Worm (Caenorhabditis elegans): Measurements from ENCODE around the gene ZK813.6.

ZK813.6 gene

ce11 chrX:3451122-3451521 lies 26.5 kb downstream of the ZK813.6 start, which contains the start of gene ZK813.5:
TSS of gene ZK813.5 (minus strand) at chrX:3451222.
- no peak for TF ChIP-seq ZK546.5 (tag; optimal IDR thresholded peaks at IDR 0.05)
- TF ChIP-seq unc-62 (GFP tag; optimal IDR thresholded peaks at IDR 0.05 in 1 of 2): peak in 1 of 2 experiments; percentile 15
- TF ChIP-seq unc-62 (tag; optimal IDR thresholded peaks at IDR 0.05): no peak

DNA sequence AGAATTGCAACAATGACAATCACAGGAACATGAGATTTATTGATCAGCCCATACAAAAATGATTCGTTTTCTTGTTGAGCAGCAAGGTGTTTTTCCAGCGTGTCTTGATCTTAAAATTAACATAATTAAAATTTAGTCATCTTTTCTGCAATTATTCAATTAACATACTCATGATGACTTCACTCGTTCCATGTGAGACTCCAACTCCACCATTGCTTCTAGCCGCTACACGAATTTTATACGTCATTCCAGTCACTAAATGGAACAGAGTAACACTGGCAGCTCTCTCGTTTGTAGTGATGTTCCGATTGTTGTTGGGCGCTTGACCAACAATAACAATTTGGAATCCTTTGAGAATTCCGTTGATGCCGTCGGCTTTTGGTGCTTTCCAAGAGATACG lies 29.3 kb downstream of the ZK813.6 start:
- TF ChIP-seq unc-62 (GFP tag; optimal IDR thresholded peaks at IDR 0.05 in 1 of 2) (peak in 1 of 2 experiments; percentile 90), unc-62 (tag; optimal IDR thresholded peaks at IDR 0.05) (no peak), nhr-11 (tag; optimal IDR thresholded peaks at IDR 0.05) (no peak), madf-9 (GFP tag; conservative IDR thresholded peaks at IDR 0.05) (no peak), dve-1 (tag; optimal IDR thresholded peaks at IDR 0.05; ENCODE audit: insufficient read depth) (no peak), sdz-12 (GFP tag; optimal IDR thresholded peaks at IDR 0.05) (no peak)

- TF ChIP-seq snpc-4 (tag; optimal IDR thresholded peaks at IDR 0.05) (no peak), saeg-2 (GFP tag; IDR thresholded peaks at IDR 0.05) (no peak), daf-16 (GFP tag; optimal IDR thresholded peaks at IDR 0.05) (peak in 1 of 2 experiments; percentile 66), daf-16 (tag; optimal IDR thresholded peaks at IDR 0.05) (no peak), ces-1 (GFP tag; optimal IDR thresholded peaks at IDR 0.05) (no peak), daf-8 (GFP tag; IDR thresholded peaks at IDR 0.05) (no peak), hlh-11 (tag; optimal IDR thresholded peaks at IDR 0.05) (peak; percentile 38), zfp-2 (tag; optimal IDR thresholded peaks at IDR 0.05) (no peak), nhr-41 (GFP tag; IDR thresholded peaks at IDR 0.05) (no peak), egl-43 (GFP tag; IDR thresholded peaks at IDR 0.05) (no peak), hmg-1.1 (GFP tag; IDR thresholded peaks at IDR 0.05) (0 out of 2 replicates have a peak, but pooled peaks have one; percentile 20), nhr-11 (tag; optimal IDR thresholded peaks at IDR 0.05) (peak; percentile 61), snpc-1.2 (GFP tag; IDR thresholded peaks at IDR 0.05) (no peak), lin-39 (tag; optimal IDR thresholded peaks at IDR 0.05) (peak; percentile 77), rbr-2 (tag; optimal IDR thresholded peaks at IDR 0.05) (no peak), ceh-20 (GFP tag; IDR thresholded peaks at IDR 0.05) (peak; percentile 83; the same call in 1 of the 2 replicates)
Observed at ce11 chrX:3455561-3455960, 30.9 kb downstream of the ZK813.6 start.

DNA sequence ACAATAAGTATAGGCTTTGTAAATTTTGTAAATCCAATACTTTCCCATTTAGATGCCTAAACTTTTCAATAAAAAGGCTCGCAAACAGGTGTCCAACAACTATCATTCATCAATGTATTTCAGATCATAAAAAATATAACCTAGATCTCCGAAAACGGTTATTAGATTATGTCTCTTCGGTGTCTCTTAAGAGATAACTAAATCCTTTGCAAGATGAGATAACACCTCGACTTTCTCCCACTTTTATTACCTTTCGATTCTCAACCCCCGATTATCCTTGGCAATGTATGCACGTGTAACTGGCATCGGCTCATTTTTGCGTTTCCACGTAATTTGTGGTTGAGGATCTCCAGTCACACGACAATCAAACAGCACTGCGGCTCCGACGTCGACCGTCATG lies 37.5 kb downstream of the ZK813.6 start:
- no peak for TF ChIP-seq egl-43 (GFP tag; IDR thresholded peaks at IDR 0.05)
- TF ChIP-seq zag-1 (tag; optimal IDR thresholded peaks at IDR 0.05): no peak
- no peak for TF ChIP-seq lin-39 (tag; optimal IDR thresholded peaks at IDR 0.05)

ce11 chrX:3463875-3464274 lies 39.3 kb downstream of the ZK813.6 start:
- peak in 1 of 2 experiments; percentile 42 for TF ChIP-seq unc-62 (GFP tag; optimal IDR thresholded peaks at IDR 0.05 in 1 of 2)
- TF ChIP-seq unc-62 (tag; optimal IDR thresholded peaks at IDR 0.05): no peak
- TF ChIP-seq lin-39 (tag; optimal IDR thresholded peaks at IDR 0.05): no peak

DNA sequence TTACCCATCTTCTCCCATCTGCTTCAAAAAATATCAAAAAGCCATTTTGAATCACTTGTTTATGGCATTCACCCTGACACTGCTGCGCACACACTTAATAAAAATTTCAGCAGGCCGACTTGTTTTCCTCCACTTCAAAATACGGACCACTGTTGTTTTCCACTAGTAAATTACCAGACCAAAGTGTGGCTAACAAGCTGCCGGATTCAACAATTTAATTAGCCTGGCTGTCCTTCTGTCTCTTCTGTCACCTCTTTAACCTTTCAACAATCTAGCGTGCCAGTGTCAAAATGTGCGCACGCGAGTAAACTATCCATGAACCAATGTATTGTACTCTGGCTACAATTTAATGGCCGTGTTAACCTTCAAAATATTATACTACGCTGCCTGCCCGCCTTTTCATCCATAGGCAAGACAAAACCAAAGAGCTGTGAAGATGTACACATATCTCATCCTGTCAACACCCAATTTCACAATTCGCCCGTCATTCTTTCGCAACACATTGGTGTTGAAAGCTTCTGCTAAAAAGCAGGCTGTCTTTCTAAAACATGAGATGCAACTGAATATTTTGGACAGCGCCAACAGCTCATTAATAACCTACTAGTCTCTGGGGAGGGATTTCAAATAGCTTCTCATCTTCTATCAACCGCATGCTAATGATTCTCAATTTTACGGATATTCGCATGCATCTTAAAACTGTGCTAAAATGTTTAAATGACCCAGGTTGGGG lies 39.9 kb downstream of the ZK813.6 start:
- TF ChIP-seq F49E8.2 (tag; optimal IDR thresholded peaks at IDR 0.05; ENCODE audit: borderline replicate concordance): no peak
- TF ChIP-seq fos-1 (tag; optimal IDR thresholded peaks at IDR 0.05): no peak
- 0 out of 2 replicates have a peak, but pooled peaks have one; percentile 21 for TF ChIP-seq saeg-2 (GFP tag; IDR thresholded peaks at IDR 0.05)

DNA sequence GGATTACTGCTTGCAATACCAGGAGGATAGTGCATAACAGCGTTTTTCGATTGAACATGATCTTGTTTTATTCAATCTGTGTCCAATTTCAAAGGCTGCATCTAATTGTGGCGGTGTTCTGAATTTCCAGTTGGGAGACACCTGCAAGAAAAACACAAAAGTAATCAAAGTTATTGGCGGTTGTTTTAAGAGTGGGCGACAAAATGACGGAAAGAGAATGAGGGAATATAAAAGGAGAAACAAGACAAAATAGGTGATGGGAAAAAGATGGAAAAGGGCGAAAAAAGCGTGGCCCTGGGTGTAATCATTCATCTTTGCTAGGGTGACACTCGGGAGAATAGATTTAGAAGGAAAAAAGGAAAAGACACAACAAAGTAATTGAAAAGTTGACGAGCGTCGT lies 41.2 kb downstream of the ZK813.6 start, which contains the start of the genes ZK377.15 and sax-3:
Gene ZK377.15 (minus strand): TSS at position 101 of the 400 bp plus-strand sequence.
Gene sax-3 (minus strand): TSS at position 143 of the 400 bp plus-strand sequence.
- no peak for TF ChIP-seq madf-5 (GFP tag; IDR thresholded peaks at IDR 0.05)
